Fruit fly (Drosophila melanogaster) whole organism, embryonic: ENCODE measurements around the gene CG13008.

Experiments
- Adf1 ChIP-seq: fragments of 200-800 bp; sonication (Bioruptor generic); IDR thresholded peaks from 2 replicates; pipeline ENCODE4 v1.3.6; 2022; ENCODE audit warnings: missing biosample characterization, missing genetic modification characterization
- CG10267 ChIP-seq: fragments of 200-800 bp; sonication (Bioruptor generic); optimal IDR thresholded peaks from 2 replicates; lab custom pipeline; 2018; ENCODE audit warnings: missing biosample characterization, mild to moderate bottlenecking, missing genetic modification characterization, moderate library complexity
- CG10321 ChIP-seq: fragments of 200-800 bp; sonication (Bioruptor generic); IDR thresholded peaks from 2 replicates; pipeline ENCODE4 v1.3.6; 2022; ENCODE audit warnings: missing biosample characterization, missing genetic modification characterization
- CG10462 ChIP-seq: fragments of 200-800 bp; sonication (Bioruptor generic); optimal IDR thresholded peaks from 2 replicates; lab custom pipeline; 2016; ENCODE audit warnings: missing biosample characterization, missing genetic modification characterization
- CG11504 ChIP-seq: fragments of 200-800 bp; sonication (Bioruptor generic); optimal IDR thresholded peaks from 3 replicates; lab custom pipeline; 2019; ENCODE audit warnings: missing biosample characterization, mild to moderate bottlenecking, missing genetic modification characterization, moderate library complexity
- CG11695 ChIP-seq: fragments of 200-800 bp; sonication (Bioruptor generic); IDR thresholded peaks from 3 replicates; pipeline ENCODE4 v1.3.6; 2022; ENCODE audit warnings: missing biosample characterization, missing genetic modification characterization
- CG12104 ChIP-seq: fragments of 200-800 bp; sonication (Bioruptor generic); optimal IDR thresholded peaks from 3 replicates; lab custom pipeline; 2016; ENCODE audit warnings: missing biosample characterization, missing genetic modification characterization
- CG13894 ChIP-seq: fragments of 200-800 bp; sonication (Bioruptor generic); optimal IDR thresholded peaks from 3 replicates; lab custom pipeline; 2018; ENCODE audit warnings: missing biosample characterization, mild to moderate bottlenecking, missing genetic modification characterization, moderate library complexity
- CG14050 ChIP-seq: fragments of 200-800 bp; sonication (Bioruptor generic); IDR thresholded peaks from 3 replicates; pipeline ENCODE4 v1.3.6; 2022; ENCODE audit warnings: missing biosample characterization, missing genetic modification characterization
- CG14441 ChIP-seq: fragments of 200-800 bp; sonication (Bioruptor generic); IDR thresholded peaks from 2 replicates; pipeline ENCODE4 v1.3.6; 2022; ENCODE audit warnings: missing biosample characterization, missing genetic modification characterization
- CG14860 ChIP-seq: fragments of 200-800 bp; sonication (Bioruptor generic); IDR thresholded peaks from 3 replicates; pipeline ENCODE4 v1.3.6; 2022; ENCODE audit warnings: missing biosample characterization, missing genetic modification characterization; ENCODE audit not compliant: partially characterized antibody
- CG16779 ChIP-seq: fragments of 200-800 bp; sonication (Bioruptor generic); IDR thresholded peaks from 2 replicates; pipeline ENCODE4 v1.3.6; 2022; ENCODE audit warnings: missing biosample characterization, missing genetic modification characterization
- CG17912 ChIP-seq: fragments of 200-800 bp; sonication (Bioruptor generic); optimal IDR thresholded peaks from 2 replicates; lab custom pipeline; 2018; ENCODE audit warnings: missing biosample characterization, mild to moderate bottlenecking, missing genetic modification characterization
- CG2129 ChIP-seq: fragments of 200-800 bp; sonication (Bioruptor generic); IDR thresholded peaks from 2 replicates; pipeline ENCODE4 v1.3.6; 2022; ENCODE audit warnings: missing biosample characterization, missing genetic modification characterization; ENCODE audit not compliant: partially characterized antibody
- CG8765 ChIP-seq: fragments of 200-800 bp; sonication (Bioruptor generic); IDR thresholded peaks from 2 replicates; pipeline ENCODE4 v1.3.6; 2022; ENCODE audit warnings: missing biosample characterization, missing genetic modification characterization
- Deaf1 ChIP-seq: fragments of 200-800 bp; optimal IDR thresholded peaks from 3 replicates; lab custom pipeline; 2019; ENCODE audit warnings: missing biosample characterization, mild to moderate bottlenecking, missing genetic modification characterization, moderate library complexity
- Drgx ChIP-seq: fragments of 200-800 bp; sonication (Bioruptor generic); IDR thresholded peaks from 2 replicates; pipeline ENCODE4 v1.3.6; 2022; ENCODE audit warnings: missing biosample characterization, missing genetic modification characterization
- Ets65A ChIP-seq: fragments of 200-800 bp; sonication (Bioruptor generic); peaks from one replicate; lab custom pipeline; 2016; ENCODE audit warnings: missing biosample characterization, missing genetic modification characterization
- GATAe ChIP-seq: fragments of 200-800 bp; sonication (Bioruptor generic); conservative IDR thresholded peaks from 2 replicates; pipeline ENCODE4 v1.3.6; 2022; ENCODE audit warnings: missing biosample characterization, missing genetic modification characterization
- HLH3B ChIP-seq: fragments of 200-800 bp; sonication (Bioruptor generic); IDR thresholded peaks from 2 replicates; pipeline ENCODE4 v1.3.6; 2022; ENCODE audit warnings: missing biosample characterization, missing genetic modification characterization
- HmgD ChIP-seq: fragments of 200-800 bp; sonication (Bioruptor generic); optimal IDR thresholded peaks from 3 replicates; lab custom pipeline; 2016; ENCODE audit warnings: missing biosample characterization, missing genetic modification characterization
- Hr3 ChIP-seq: fragments of 200-800 bp; sonication (Bioruptor generic); optimal IDR thresholded peaks from 3 replicates; lab custom pipeline; 2016; ENCODE audit warnings: missing biosample characterization, missing genetic modification characterization
- Lhr ChIP-seq: fragments of 200-800 bp; sonication (Bioruptor generic); optimal IDR thresholded peaks from 3 replicates; lab custom pipeline; 2017; ENCODE audit warnings: mild to moderate bottlenecking, missing biosample characterization, missing genetic modification reagents, missing genetic modification characterization
- Med ChIP-seq: fragments of 200-800 bp; sonication (Bioruptor generic); peaks from one replicate; lab custom pipeline; 2016; ENCODE audit warnings: missing biosample characterization, missing genetic modification characterization, mild to moderate bottlenecking, inconsistent platforms, moderate library complexity
- ab ChIP-seq: fragments of 200-800 bp; sonication (Bioruptor generic); optimal IDR thresholded peaks from 2 replicates; lab custom pipeline; 2016; ENCODE audit warnings: missing biosample characterization, missing genetic modification characterization
- abd-A ChIP-seq: fragments of 200-800 bp; sonication (Bioruptor generic); optimal IDR thresholded peaks from 3 replicates; lab custom pipeline; 2019; ENCODE audit warnings: missing biosample characterization, mild to moderate bottlenecking, missing genetic modification characterization, moderate library complexity
- ara ChIP-seq: fragments of 200-800 bp; sonication (Bioruptor generic); IDR thresholded peaks from 2 replicates; pipeline ENCODE4 v1.3.6; 2022; ENCODE audit warnings: missing biosample characterization, missing genetic modification characterization
- chm ChIP-seq: fragments of 200-800 bp; sonication (Bioruptor generic); IDR thresholded peaks from 2 replicates; pipeline ENCODE4 v1.3.6; 2022; ENCODE audit warnings: missing biosample characterization, missing genetic modification characterization
- ci ChIP-seq: fragments of 200-800 bp; sonication (Bioruptor generic); IDR thresholded peaks from 3 replicates; pipeline ENCODE4 v1.3.6; 2022; ENCODE audit warnings: missing biosample characterization, missing genetic modification characterization
- disco-r ChIP-seq: fragments of 200-800 bp; sonication (Bioruptor generic); optimal IDR thresholded peaks from 2 replicates; lab custom pipeline; 2016; ENCODE audit warnings: missing biosample characterization, missing genetic modification characterization
- exex ChIP-seq: fragments of 200-800 bp; sonication (Bioruptor generic); optimal IDR thresholded peaks from 4 replicates; lab custom pipeline; 2018; ENCODE audit warnings: missing biosample characterization, mild to moderate bottlenecking, missing genetic modification characterization, moderate library complexity
- grn ChIP-seq: fragments of 200-800 bp; sonication (Bioruptor generic); optimal IDR thresholded peaks from 3 replicates; lab custom pipeline; 2017; ENCODE audit warnings: missing biosample characterization, missing genetic modification characterization
- inv ChIP-seq: fragments of 200-800 bp; sonication (Bioruptor generic); IDR thresholded peaks from 2 replicates; pipeline ENCODE4 v1.3.6; 2022; ENCODE audit warnings: missing biosample characterization, missing genetic modification characterization; ENCODE audit not compliant: partially characterized antibody
- lbe ChIP-seq: fragments of 200-800 bp; sonication (Bioruptor generic); optimal IDR thresholded peaks from 2 replicates; lab custom pipeline; 2016; ENCODE audit warnings: missing biosample characterization, mild to moderate bottlenecking, missing genetic modification characterization
- oc ChIP-seq: fragments of 200-800 bp; sonication (Bioruptor generic); optimal IDR thresholded peaks from 2 replicates; lab custom pipeline; 2018; ENCODE audit warnings: missing biosample characterization, mild to moderate bottlenecking, missing genetic modification characterization, moderate library complexity
- sens ChIP-seq: fragments of 200-800 bp; sonication (Bioruptor generic); peaks from one replicate; lab custom pipeline; 2016; ENCODE audit warnings: missing biosample characterization, missing genetic modification characterization
- sr ChIP-seq: fragments of 200-800 bp; sonication (Bioruptor generic); IDR thresholded peaks from 3 replicates; pipeline ENCODE4 v1.3.6; 2022; ENCODE audit warnings: missing biosample characterization, missing genetic modification characterization
- stwl ChIP-seq: fragments of 200-800 bp; sonication (Bioruptor generic); optimal IDR thresholded peaks from 3 replicates; lab custom pipeline; 2018; ENCODE audit warnings: missing biosample characterization, mild to moderate bottlenecking, missing genetic modification characterization, moderate library complexity
- sug ChIP-seq: fragments of 200-800 bp; optimal IDR thresholded peaks from 2 replicates; lab custom pipeline; 2019; ENCODE audit warnings: missing biosample characterization, mild to moderate bottlenecking, missing genetic modification characterization, moderate library complexity
- tll ChIP-seq, 2 experiments: fragments of 200-800 bp in 1 of 2; fragments of >200 bp in 1 of 2; sonication (Bioruptor generic) in 1 of 2; optimal IDR thresholded peaks; 2 replicates each; lab custom pipeline; 2017 to 2019; ENCODE audit warnings: missing biosample characterization in 2 of 2, missing genetic modification characterization in 2 of 2, mild to moderate bottlenecking in 1 of 2, moderate library complexity in 1 of 2
- vvl ChIP-seq: fragments of 200-800 bp; sonication (Bioruptor generic); IDR thresholded peaks from 2 replicates; pipeline ENCODE4 v1.3.6; 2022; ENCODE audit warnings: missing biosample characterization, missing genetic modification characterization
- wek ChIP-seq: fragments of 200-800 bp; sonication (Bioruptor generic); optimal IDR thresholded peaks from 3 replicates; lab custom pipeline; 2018; ENCODE audit warnings: missing biosample characterization, mild to moderate bottlenecking, missing genetic modification characterization, moderate library complexity
- zf30C ChIP-seq: fragments of 200-800 bp; sonication (Bioruptor generic); optimal IDR thresholded peaks from 3 replicates; lab custom pipeline; 2018; ENCODE audit warnings: missing biosample characterization, mild to moderate bottlenecking, missing genetic modification characterization

The CG13008 gene

DNA sequence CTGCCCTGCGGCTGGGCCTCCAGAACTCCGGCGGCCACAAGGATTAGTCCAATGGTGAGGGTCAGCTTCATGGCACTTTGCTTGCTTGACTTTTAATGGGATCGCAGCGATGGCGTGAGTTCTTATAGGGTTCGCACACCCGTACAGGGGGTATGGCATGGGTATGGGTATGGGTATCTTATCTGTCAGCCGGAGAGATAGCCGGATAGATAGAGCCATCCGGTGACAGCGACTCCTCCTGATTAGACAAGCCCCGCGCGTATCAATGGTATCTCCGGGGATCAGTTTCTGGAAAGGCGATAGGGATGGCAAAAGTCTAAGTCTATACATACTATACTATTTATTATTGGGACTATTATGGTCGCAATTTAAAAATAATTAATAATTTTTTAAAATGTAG lies 4.3 kb upstream of the CG13008 start, which contains the start of gene CG9672:
Gene CG9672, minus strand, starts transcription at position 101 of the 400 bp plus-strand sequence.
- no peak for TF ChIP-seq Hr3 (GFP tag; lab: Kevin White, UChicago)
- TF ChIP-seq CG8765, result no peak
- no peak for TF ChIP-seq inv (GFP tag; lab: Robert Waterston, UW)
- TF ChIP-seq sug, result peak; percentile 80
- TF ChIP-seq CG11695 (GFP tag; lab: Robert Waterston, UW), result no peak
- no peak for TF ChIP-seq CG2129 (GFP tag; lab: Robert Waterston, UW)
- TF ChIP-seq Lhr, result no peak
- no peak for TF ChIP-seq zf30C
- TF ChIP-seq CG10462 (GFP tag; lab: Kevin White, UChicago), result no peak
- peak; percentile 39; the same call in 1 of the 2 replicates for TF ChIP-seq GATAe (GFP tag; lab: Robert Waterston, UW)
- TF ChIP-seq exex (tag; lab: Kevin White, UChicago), result no peak
- peak; percentile 57 for TF ChIP-seq grn (GFP tag; lab: Kevin White, UChicago)
- no peak for TF ChIP-seq abd-A
- TF ChIP-seq chm (GFP tag; lab: Robert Waterston, UW), result no peak
- TF ChIP-seq Med (GFP tag; lab: Kevin White, UChicago), result no peak
- no peak for TF ChIP-seq CG10321
- TF ChIP-seq, all 482 proteins: peak for 3

DNA sequence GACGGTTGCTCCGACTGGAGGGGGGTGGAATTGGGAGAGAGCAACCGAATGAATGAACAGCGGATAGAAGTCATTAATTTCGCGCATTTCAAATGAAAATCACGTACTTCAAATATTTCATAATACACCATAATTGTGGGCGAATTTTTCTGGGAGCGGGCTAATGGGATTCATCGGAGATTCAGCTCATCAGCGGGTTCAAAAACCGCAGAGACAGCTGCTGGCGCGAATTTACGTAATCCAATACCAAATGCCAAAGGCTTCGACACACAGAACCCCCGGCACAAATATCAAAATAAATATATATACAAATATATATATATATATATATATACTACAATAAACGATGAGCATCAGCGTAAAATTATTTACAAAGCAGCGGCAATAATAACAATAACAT lies 5.5 kb downstream of the CG13008 start:
- TF ChIP-seq disco-r (GFP tag; lab: Kevin White, UChicago), result no peak
- no peak for TF ChIP-seq CG14860
- no peak for TF ChIP-seq CG17912 (GFP tag; lab: Kevin White, UChicago)
- TF ChIP-seq oc (tag; lab: Kevin White, UChicago), result no peak
- no peak for TF ChIP-seq CG14441 (GFP tag; lab: Robert Waterston, UW)
- TF ChIP-seq CG12104 (GFP tag; lab: Kevin White, UChicago), result no peak
- TF ChIP-seq Drgx, result no peak
- no peak for TF ChIP-seq ab
- TF ChIP-seq HmgD (GFP tag; lab: Kevin White, UChicago), result no peak
- TF ChIP-seq ara (GFP tag; lab: Robert Waterston, UW), result no peak
- no peak for TF ChIP-seq CG10267 (tag; lab: Kevin White, UChicago)
- TF ChIP-seq sr, result no peak
- TF ChIP-seq, all 482 proteins: peak for 0

DNA sequence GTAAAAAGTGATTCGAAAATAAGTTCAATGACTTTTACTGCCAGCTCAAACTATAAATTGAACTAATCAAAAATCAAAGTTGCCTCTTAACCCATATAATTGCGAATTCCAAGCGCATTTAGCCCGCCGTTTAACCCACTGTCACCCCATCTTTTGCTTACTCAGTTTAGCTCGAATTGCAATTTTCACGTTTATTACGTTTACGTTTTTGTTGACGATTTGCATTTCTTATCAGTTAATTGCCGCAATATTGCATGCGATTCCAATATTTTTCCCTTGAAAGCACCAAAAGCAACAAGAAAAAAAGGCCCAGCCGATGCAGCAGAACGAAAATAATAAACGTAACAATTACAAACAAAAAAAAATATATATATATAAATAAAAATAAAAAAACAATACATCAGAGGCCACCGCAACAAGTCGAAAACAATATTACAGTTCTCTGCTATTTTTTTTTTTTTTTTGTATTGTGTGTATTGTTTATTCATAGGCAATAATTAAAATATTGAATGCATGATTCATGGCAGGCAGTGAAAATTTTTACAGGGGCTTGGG lies 7.1 kb downstream of the CG13008 start:
- TF ChIP-seq Ets65A (no peak), lbe (peak; percentile 6)
- TF ChIP-seq, all 482 proteins: peak for 1

DNA sequence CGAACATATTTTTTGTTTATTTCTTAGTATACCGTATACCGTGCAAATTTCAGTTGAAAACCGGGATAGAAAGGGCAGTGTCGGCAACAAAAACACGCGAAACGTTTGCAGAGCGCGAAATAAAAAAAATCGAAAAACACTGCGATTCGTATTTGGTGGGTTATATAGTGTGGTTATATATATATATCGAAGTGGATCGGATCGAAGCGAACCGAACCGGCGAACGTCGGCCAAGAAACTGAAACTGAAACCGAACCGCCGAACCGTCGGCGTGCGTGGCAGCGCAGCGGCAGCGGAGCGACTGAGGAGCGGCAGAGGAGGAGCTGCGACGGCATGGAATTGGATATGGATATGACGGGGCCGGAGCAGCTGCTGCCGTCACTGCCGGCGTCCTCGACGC lies 10.1 kb downstream of the CG13008 start, which contains the start of the genes CG32572 and CG34325:
Gene CG32572, plus strand, starts transcription at position 16 of the 400 bp plus-strand sequence.
Gene CG34325, minus strand, starts transcription at position 244 of the 400 bp plus-strand sequence.
- TF ChIP-seq CG13894 (tag; lab: Kevin White, UChicago) (peak; percentile 2), HLH3B (GFP tag; lab: Robert Waterston, UW) (no peak), stwl (tag; lab: Kevin White, UChicago) (no peak), Deaf1 (tag; lab: Kevin White, UChicago) (peak; percentile 73), sens (GFP tag; lab: Kevin White, UChicago) (peak; percentile 17), vvl (no peak), Adf1 (GFP tag; lab: Robert Waterston, UW) (peak; percentile 91), CG14050 (GFP tag; lab: Robert Waterston, UW) (peak; percentile 54; the same call in 1 of the 3 replicates), CG2129 (GFP tag; lab: Robert Waterston, UW) (no peak), Med (GFP tag; lab: Kevin White, UChicago) (peak; percentile 11), tll (GFP tag; optimal IDR thresholded peaks at IDR 0.05; lab: Kevin White, UChicago) (no peak), wek (no peak), CG11504 (tag; lab: Kevin White, UChicago) (no peak), CG16779 (GFP tag; lab: Robert Waterston, UW) (0 out of 2 replicates have a peak, but pooled peaks have one; percentile 8), ci (0 out of 3 replicates have a peak, but pooled peaks have one; percentile 16)
